Fruit fly (Drosophila melanogaster): ENCODE measurements around the gene CG18170.

The CG18170 gene

dm6 chr3L:1586266-1587054 lies 16.3 kb upstream of the CG18170 start (continued):
- TF ChIP-seq Meics (GFP tag; optimal IDR thresholded peaks at IDR 0.05) (peak; percentile 36), pb (GFP tag; optimal IDR thresholded peaks at IDR 0.05) (peak; percentile 27), chm (GFP tag; IDR thresholded peaks at IDR 0.05) (peak; percentile 82; the same call in 1 of the 2 replicates), crol (GFP tag; IDR thresholded peaks at IDR 0.05) (peak; percentile 30; the same call in 1 of the 2 replicates), CG16815 (GFP tag; optimal IDR thresholded peaks at IDR 0.05) (no peak), nom (GFP tag; optimal IDR thresholded peaks at IDR 0.05) (peak; percentile 75), CG34422 (GFP tag; IDR thresholded peaks at IDR 0.05) (0 out of 3 replicates have a peak, but pooled peaks have one; percentile 42), Adf1 (GFP tag; IDR thresholded peaks at IDR 0.05) (peak; percentile 34; the same call in 1 of the 2 replicates), fu2 (GFP tag; optimal IDR thresholded peaks at IDR 0.05) (no peak), CG12104 (GFP tag; optimal IDR thresholded peaks at IDR 0.05) (no peak), CG7963 (GFP tag; IDR thresholded peaks at IDR 0.05; ENCODE audit: partially characterized antibody) (no peak), scrt (GFP tag; optimal IDR thresholded peaks at IDR 0.05) (peak; percentile 4), gro (GFP tag; optimal IDR thresholded peaks at IDR 0.05) (peak; percentile 20), D19A (tag; optimal IDR thresholded peaks at IDR 0.05) (peak; percentile 18), CG8359 (GFP tag; optimal IDR thresholded peaks at IDR 0.05; ENCODE audit: borderline replicate concordance) (peak; percentile 70), nerfin-1 (tag; optimal IDR thresholded peaks at IDR 0.05) (no peak), B-H2 (GFP tag; optimal IDR thresholded peaks at IDR 0.05) (peak; percentile 34), gce (GFP tag; IDR thresholded peaks at IDR 0.05) (peak; percentile 46; the same call in 1 of the 3 replicates), zfh1 (GFP tag; IDR thresholded peaks at IDR 0.05) (no peak), mirr (GFP tag; optimal IDR thresholded peaks at IDR 0.05) (peak; percentile 69), gfzf (GFP tag; optimal IDR thresholded peaks at IDR 0.05) (no peak), dimm (GFP tag; IDR thresholded peaks at IDR 0.05) (no peak), H2.0 (GFP tag; IDR thresholded peaks at IDR 0.05) (0 out of 2 replicates have a peak, but pooled peaks have one; percentile 31), jing (GFP tag; optimal IDR thresholded peaks at IDR 0.05) (no peak), Scr (GFP tag; IDR thresholded peaks at IDR 0.05; ENCODE audit: partially characterized antibody) (peak; percentile 54), CG17328 (GFP tag; IDR thresholded peaks at IDR 0.05) (peak; percentile 24; the same call in 1 of the 2 replicates), Rfx (GFP tag; IDR thresholded peaks at IDR 0.05) (peak; percentile 44; the same call in 1 of the 2 replicates), fru (optimal IDR thresholded peaks at IDR 0.05) (no peak), lbe (GFP tag; optimal IDR thresholded peaks at IDR 0.05) (peak; percentile 78), ara (GFP tag; IDR thresholded peaks at IDR 0.05) (no peak), chn (GFP tag; optimal IDR thresholded peaks at IDR 0.05) (no peak), CG11696 (GFP tag; IDR thresholded peaks at IDR 0.05) (peak; percentile 47; the same call in 1 of the 2 replicates), Hey (tag; optimal IDR thresholded peaks at IDR 0.05) (no peak), rib (GFP tag; IDR thresholded peaks at IDR 0.05) (peak; percentile 65), YL-1 (GFP tag; optimal IDR thresholded peaks at IDR 0.05) (no peak), CG8765 (GFP tag; IDR thresholded peaks at IDR 0.05) (peak; percentile 42; the same call in 1 of the 2 replicates), CG13123 (GFP tag; optimal IDR thresholded peaks at IDR 0.05) (no peak), sens-2 (GFP tag; IDR thresholded peaks at IDR 0.05) (no peak), Pdp1 (GFP tag; optimal IDR thresholded peaks at IDR 0.05) (peak in 1 of 2 experiments; percentile 78), CG17385 (GFP tag; optimal IDR thresholded peaks at IDR 0.05) (no peak), Blimp-1 (GFP tag; optimal IDR thresholded peaks at IDR 0.05) (peak; percentile 15), CG15514 (GFP tag; optimal IDR thresholded peaks at IDR 0.05) (peak; percentile 24), CG6813 (GFP tag; optimal IDR thresholded peaks at IDR 0.05) (peak; percentile 53), chinmo (GFP tag; IDR thresholded peaks at IDR 0.05; ENCODE audit: partially characterized antibody) (peak; percentile 82; the same call in 3 of the 4 replicates), CG17361 (GFP tag; IDR thresholded peaks at IDR 0.05) (no peak), Spps (tag; optimal IDR thresholded peaks at IDR 0.05) (peak; percentile 9), inv (GFP tag; IDR thresholded peaks at IDR 0.05; ENCODE audit: partially characterized antibody) (peak; percentile 20; the same call in 1 of the 2 replicates), cg (GFP tag; optimal IDR thresholded peaks at IDR 0.05) (peak; percentile 39)

Data from whole organism, embryonic.